Worm (Caenorhabditis elegans) whole organism, L1 larva: Measurements from ENCODE around the gene F46H6.5.

Source experiments
- C04F5.9 ChIP-seq: sonication (generic microtip); optimal IDR thresholded peaks from 2 replicates; lab custom pipeline; 2016; ENCODE audit warnings: missing genetic modification characterization, missing compliant biosample characterization
- C16A3.4 ChIP-seq: fragments of 150-350 bp; optimal IDR thresholded peaks from 2 replicates; lab custom pipeline; 2014; ENCODE audit warnings: missing biosample characterization, missing genetic modification characterization
- aha-1 ChIP-seq: fragments of 150-350 bp; optimal IDR thresholded peaks from 2 replicates; lab custom pipeline; 2014; ENCODE audit warnings: missing biosample characterization, missing genetic modification characterization
- ama-1 ChIP-seq: fragments of 150-350 bp; optimal IDR thresholded peaks from 2 replicates; lab custom pipeline; 2014
- blmp-1 ChIP-seq: fragments of 150-350 bp; optimal IDR thresholded peaks from 2 replicates; lab custom pipeline; 2014; ENCODE audit warnings: missing biosample characterization, missing genetic modification characterization
- ceh-8 ChIP-seq: fragments of 200-800 bp; sonication (Bioruptor generic); optimal IDR thresholded peaks from 2 replicates; lab custom pipeline; 2018; ENCODE audit warnings: mild to moderate bottlenecking, missing genetic modification characterization, moderate library complexity, missing compliant biosample characterization
- ceh-90 ChIP-seq: sonication (generic microtip); optimal IDR thresholded peaks from 2 replicates; lab custom pipeline; 2016; ENCODE audit warnings: missing genetic modification characterization, missing compliant biosample characterization
- ces-1 ChIP-seq: fragments of 150-350 bp; optimal IDR thresholded peaks from 2 replicates; lab custom pipeline; 2014; ENCODE audit warnings: missing biosample characterization, missing genetic modification reagents, missing genetic modification characterization
- dpl-1 ChIP-seq, 3 experiments: fragments of 150-350 bp in 2 of 3; sonication (generic microtip) in 1 of 3; optimal IDR thresholded peaks; 2 replicates each; lab custom pipeline; 2014 to 2017; ENCODE audit warnings: missing biosample characterization in 3 of 3, missing genetic modification characterization in 3 of 3, missing genetic modification reagents in 3 of 3
- dsc-1 ChIP-seq: sonication (generic microtip); optimal IDR thresholded peaks from 2 replicates; lab custom pipeline; 2016; ENCODE audit warnings: mild to moderate bottlenecking, missing genetic modification characterization, missing compliant biosample characterization
- egl-27 ChIP-seq, 2 experiments: fragments of 150-350 bp in 1 of 2; sonication (generic microtip); optimal IDR thresholded peaks; 3 replicates each; lab custom pipeline; 2017 to 2018; ENCODE audit warnings: missing biosample characterization in 2 of 2, missing genetic modification characterization in 2 of 2, missing genetic modification reagents in 2 of 2
- elt-2 ChIP-seq: sonication (generic microtip); optimal IDR thresholded peaks from 2 replicates; lab custom pipeline; 2016; ENCODE audit warnings: missing genetic modification characterization, mild to moderate bottlenecking, inconsistent platforms, missing compliant biosample characterization, missing genetic modification reagents
- elt-3 ChIP-seq, 6 experiments: fragments of 150-350 bp in 1 of 6; sonication (generic microtip); optimal IDR thresholded peaks; 2 replicates each; lab custom pipeline; 2017 to 2018; ENCODE audit warnings: missing biosample characterization in 6 of 6, missing genetic modification characterization in 6 of 6, inconsistent platforms in 1 of 6
- ets-5 ChIP-seq: fragments of 200-800 bp; sonication (Bioruptor generic); IDR thresholded peaks from 2 replicates; pipeline ENCODE4 v1.3.6; 2022; ENCODE audit warnings: missing genetic modification characterization, missing compliant biosample characterization
- fkh-10 ChIP-seq: sonication (generic microtip); optimal IDR thresholded peaks from 2 replicates; lab custom pipeline; 2017; ENCODE audit warnings: missing biosample characterization, missing genetic modification reagents, missing genetic modification characterization
- fkh-4 ChIP-seq: sonication (generic microtip); optimal IDR thresholded peaks from 2 replicates; lab custom pipeline; 2016; ENCODE audit warnings: missing compliant biosample characterization, missing genetic modification characterization, borderline replicate concordance
- fkh-8 ChIP-seq: sonication (generic microtip); optimal IDR thresholded peaks from 2 replicates; lab custom pipeline; 2016; ENCODE audit warnings: mild to moderate bottlenecking, missing genetic modification characterization, missing compliant biosample characterization
- hlh-4 ChIP-seq: sonication (generic microtip); optimal IDR thresholded peaks from 2 replicates; lab custom pipeline; 2016; ENCODE audit warnings: mild to moderate bottlenecking, missing genetic modification characterization, missing compliant biosample characterization
- hpl-2 ChIP-seq: fragments of 150-350 bp; optimal IDR thresholded peaks from 2 replicates; lab custom pipeline; 2014; ENCODE audit warnings: missing biosample characterization, missing genetic modification reagents, missing genetic modification characterization
- irx-1 ChIP-seq: sonication (generic microtip); optimal IDR thresholded peaks from 2 replicates; lab custom pipeline; 2016; ENCODE audit warnings: missing genetic modification characterization, missing compliant biosample characterization
- isw-1 ChIP-seq: fragments of 200-800 bp; sonication (Bioruptor generic); IDR thresholded peaks from 2 replicates; pipeline ENCODE4 v1.3.6; 2022; ENCODE audit warnings: missing genetic modification characterization, missing compliant biosample characterization
- lin-13 ChIP-seq: fragments of 150-350 bp; optimal IDR thresholded peaks from 2 replicates; lab custom pipeline; 2014; ENCODE audit warnings: missing biosample characterization, missing genetic modification reagents, missing genetic modification characterization
- lin-14 ChIP-seq: fragments of 200-800 bp; sonication (Bioruptor generic); optimal IDR thresholded peaks from 2 replicates; lab custom pipeline; 2018; ENCODE audit warnings: mild to moderate bottlenecking, missing genetic modification characterization, moderate library complexity, missing compliant biosample characterization
- lin-39 ChIP-seq: fragments of 150-350 bp; optimal IDR thresholded peaks from 2 replicates; lab custom pipeline; 2014; ENCODE audit warnings: missing biosample characterization, missing genetic modification reagents, missing genetic modification characterization
- lsy-2 ChIP-seq, 2 experiments: fragments of 150-350 bp; optimal IDR thresholded peaks; 2 replicates each; lab custom pipeline; 2014; ENCODE audit warnings: missing biosample characterization in 2 of 2, missing genetic modification characterization in 2 of 2
- mep-1 ChIP-seq: fragments of 150-350 bp; optimal IDR thresholded peaks from 2 replicates; lab custom pipeline; 2014; ENCODE audit warnings: missing biosample characterization, missing genetic modification characterization
- nhr-12 ChIP-seq: sonication (generic microtip); optimal IDR thresholded peaks from 2 replicates; lab custom pipeline; 2017; ENCODE audit warnings: missing biosample characterization, missing genetic modification characterization
- nhr-19 ChIP-seq: fragments of 200-800 bp; sonication (Bioruptor generic); conservative IDR thresholded peaks from 2 replicates; pipeline ENCODE4 v1.3.6; 2022; ENCODE audit warnings: missing genetic modification characterization, missing compliant biosample characterization
- nhr-20 ChIP-seq: sonication (generic microtip); optimal IDR thresholded peaks from 2 replicates; lab custom pipeline; 2016; ENCODE audit warnings: mild to moderate bottlenecking, missing genetic modification characterization, missing compliant biosample characterization
- nhr-71 ChIP-seq: sonication (generic microtip); optimal IDR thresholded peaks from 2 replicates; lab custom pipeline; 2016; ENCODE audit warnings: mild to moderate bottlenecking, missing genetic modification characterization, moderate library complexity, missing compliant biosample characterization
- nhr-76 ChIP-seq: sonication (generic microtip); optimal IDR thresholded peaks from 2 replicates; lab custom pipeline; 2017; ENCODE audit warnings: missing biosample characterization, missing genetic modification characterization
- nhr-77 ChIP-seq: fragments of 150-350 bp; optimal IDR thresholded peaks from 2 replicates; lab custom pipeline; 2014; ENCODE audit warnings: missing biosample characterization, missing genetic modification characterization
- nhr-85 ChIP-seq: sonication (generic microtip); peaks from one replicate; lab custom pipeline; 2016; ENCODE audit warnings: missing genetic modification characterization, inconsistent platforms, missing compliant biosample characterization
- nhr-90 ChIP-seq: sonication (generic microtip); optimal IDR thresholded peaks from 2 replicates; lab custom pipeline; 2016; ENCODE audit warnings: mild to moderate bottlenecking, missing genetic modification characterization, missing compliant biosample characterization; ENCODE audit not compliant: poor library complexity
- pax-3 ChIP-seq: fragments of 200-800 bp; sonication (Bioruptor generic); optimal IDR thresholded peaks from 2 replicates; lab custom pipeline; 2018; ENCODE audit warnings: mild to moderate bottlenecking, missing genetic modification characterization, moderate library complexity, missing compliant biosample characterization
- snpc-4 ChIP-seq: fragments of 150-350 bp; optimal IDR thresholded peaks from 2 replicates; lab custom pipeline; 2014; ENCODE audit warnings: missing biosample characterization, missing genetic modification characterization
- snu-23 ChIP-seq: sonication (generic microtip); optimal IDR thresholded peaks from 2 replicates; lab custom pipeline; 2016; ENCODE audit warnings: missing genetic modification characterization, missing compliant biosample characterization
- sox-4 ChIP-seq: sonication (generic microtip); optimal IDR thresholded peaks from 2 replicates; lab custom pipeline; 2016; ENCODE audit warnings: missing genetic modification characterization, missing compliant biosample characterization
- sptf-1 ChIP-seq: fragments of 150-350 bp; optimal IDR thresholded peaks from 2 replicates; lab custom pipeline; 2014; ENCODE audit warnings: missing biosample characterization, missing genetic modification characterization
- sup-37 ChIP-seq: fragments of 200-800 bp; sonication (Bioruptor generic); optimal IDR thresholded peaks from 2 replicates; lab custom pipeline; 2018; ENCODE audit warnings: mild to moderate bottlenecking, missing genetic modification characterization, missing compliant biosample characterization
- unc-62 ChIP-seq: fragments of 150-350 bp; optimal IDR thresholded peaks from 2 replicates; lab custom pipeline; 2014; ENCODE audit warnings: missing biosample characterization, missing genetic modification reagents, missing genetic modification characterization
- unc-86 ChIP-seq: sonication (generic microtip); optimal IDR thresholded peaks from 2 replicates; lab custom pipeline; 2016; ENCODE audit warnings: missing genetic modification characterization, missing compliant biosample characterization
- unc-98 ChIP-seq: fragments of 200-800 bp; sonication (Bioruptor generic); IDR thresholded peaks from 2 replicates; pipeline ENCODE4 v1.3.6; 2022; ENCODE audit warnings: missing genetic modification characterization, missing compliant biosample characterization
- xbp-1 ChIP-seq: sonication (generic microtip); optimal IDR thresholded peaks from 2 replicates; lab custom pipeline; 2016; ENCODE audit warnings: missing genetic modification characterization, missing compliant biosample characterization
- zag-1 ChIP-seq: fragments of 150-350 bp; optimal IDR thresholded peaks from 2 replicates; lab custom pipeline; 2014; ENCODE audit warnings: missing biosample characterization, missing genetic modification characterization
- ztf-4 ChIP-seq: fragments of 150-350 bp; optimal IDR thresholded peaks from 2 replicates; lab custom pipeline; 2014; ENCODE audit warnings: missing biosample characterization, missing genetic modification characterization

The F46H6.5 gene

DNA sequence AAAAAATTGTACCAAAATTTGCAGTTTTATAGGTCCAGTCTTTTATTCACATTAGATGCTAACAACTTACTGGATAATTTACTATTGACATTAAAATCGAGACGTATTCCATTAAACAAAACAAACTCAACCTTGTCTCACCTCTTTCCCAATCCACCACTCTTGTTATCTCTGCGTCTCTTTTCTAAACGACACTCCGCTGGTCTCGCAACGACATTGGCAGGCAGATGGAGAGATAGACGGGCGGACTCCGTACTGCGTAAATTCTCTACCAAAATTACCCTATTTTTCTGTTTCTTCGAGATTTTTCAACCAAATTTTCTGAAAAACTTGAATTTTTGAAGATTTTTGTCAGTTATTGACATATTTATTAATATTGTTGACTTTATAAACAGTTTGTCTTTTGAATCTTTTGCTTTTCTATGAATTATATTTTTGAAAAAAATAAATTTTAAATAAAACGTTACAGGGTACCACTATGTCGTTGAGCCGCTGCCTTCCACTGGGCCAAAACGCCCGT, 22.7 kb downstream of the F46H6.5 start, which contains the start of gene asb-2 (continued):
- TF ChIP-seq sup-37 (GFP tag; lab: Kevin White, UChicago) (no peak), nhr-12 (no peak), nhr-19 (GFP tag; lab: Robert Waterston, UW) (peak; percentile 86), snpc-4 (tag; lab: Kevin White, UChicago) (peak; percentile 71), dsc-1 (peak; percentile 79), sox-4 (tag; lab: Kevin White, UChicago) (no peak), fkh-10 (no peak), pax-3 (tag; lab: Kevin White, UChicago) (peak; percentile 39), elt-3 (tag; optimal IDR thresholded peaks at IDR 0.05; lab: Kevin White, UChicago) (peak in 5 of 6 experiments; percentile 43 to 87 (median 61)), lsy-2 (tag; optimal IDR thresholded peaks at IDR 0.05; lab: Kevin White, UChicago) (peak; percentile 85 to 92), elt-2 (tag; lab: Kevin White, UChicago) (peak; percentile 32), nhr-85 (tag; lab: Kevin White, UChicago) (peak; percentile 92), ztf-4 (peak; percentile 64), zag-1 (tag; lab: Kevin White, UChicago) (no peak), C16A3.4 (tag; lab: Kevin White, UChicago) (peak; percentile 89), ceh-8 (GFP tag; lab: Kevin White, UChicago) (no peak), sptf-1 (tag; lab: Kevin White, UChicago) (no peak), fkh-8 (tag; lab: Kevin White, UChicago) (peak; percentile 80), hlh-4 (tag; lab: Kevin White, UChicago) (no peak), ces-1 (GFP tag; lab: Kevin White, UChicago) (no peak), dpl-1 (GFP tag; optimal IDR thresholded peaks at IDR 0.05; lab: Kevin White, UChicago) (peak; percentile 69 to 79 (median 78)), C04F5.9 (tag; lab: Kevin White, UChicago) (peak; percentile 64), ama-1 (lab: Kevin White, UChicago) (peak; percentile 40), ets-5 (GFP tag; lab: Robert Waterston, UW) (no peak), mep-1 (tag; lab: Kevin White, UChicago) (peak; percentile 95), lin-13 (GFP tag; lab: Kevin White, UChicago) (peak; percentile 90), ceh-90 (tag; lab: Kevin White, UChicago) (peak; percentile 2), unc-98 (GFP tag; lab: Robert Waterston, UW) (no peak), nhr-71 (peak; percentile 93), hpl-2 (GFP tag; lab: Kevin White, UChicago) (peak; percentile 45), unc-86 (tag; lab: Kevin White, UChicago) (peak; percentile 66), fkh-4 (no peak), snu-23 (peak; percentile 94), xbp-1 (peak; percentile 97), blmp-1 (tag; lab: Kevin White, UChicago) (no peak), nhr-77 (peak; percentile 80), nhr-76 (no peak), lin-14 (GFP tag; lab: Kevin White, UChicago) (peak; percentile 93), nhr-90 (tag; lab: Kevin White, UChicago) (peak; percentile 86), nhr-20 (tag; lab: Kevin White, UChicago) (peak; percentile 92), isw-1 (GFP tag; lab: Robert Waterston, UW) (peak; percentile 55), irx-1 (tag; lab: Kevin White, UChicago) (peak; percentile 59), aha-1 (no peak), egl-27 (tag; optimal IDR thresholded peaks at IDR 0.05; lab: Kevin White, UChicago) (no peak), lin-39 (tag; lab: Kevin White, UChicago) (peak; percentile 23), unc-62 (GFP tag; lab: Kevin White, UChicago) (no peak)
